Worm (Caenorhabditis elegans): ENCODE data around the gene str-9.

ce11 chrV:15741851-15742250, 16.7 kb upstream of the str-9 start, which contains the start of gene str-18:
- TF ChIP-seq unc-98 (GFP tag; IDR thresholded peaks at IDR 0.05), result no peak
- TF ChIP-seq ceh-82 (tag; optimal IDR thresholded peaks at IDR 0.05), result no peak
- no peak for TF ChIP-seq ama-1 (optimal IDR thresholded peaks at IDR 0.05)
- no peak for TF ChIP-seq ces-1 (GFP tag; optimal IDR thresholded peaks at IDR 0.05)
- TF ChIP-seq tbx-2 (tag; optimal IDR thresholded peaks at IDR 0.05), result no peak
- TF ChIP-seq skn-1 (tag; optimal IDR thresholded peaks at IDR 0.05), result no peak
- TF ChIP-seq sox-4 (tag; optimal IDR thresholded peaks at IDR 0.05), result no peak
- no peak for TF ChIP-seq grh-1 (GFP tag; IDR thresholded peaks at IDR 0.05)
- no peak for TF ChIP-seq nhr-28 (tag; optimal IDR thresholded peaks at IDR 0.05)
- TF ChIP-seq unc-86 (tag; optimal IDR thresholded peaks at IDR 0.05), result no peak
- TF ChIP-seq nhr-76 (tag; optimal IDR thresholded peaks at IDR 0.05), result no peak
- no peak for TF ChIP-seq unc-130 (tag; optimal IDR thresholded peaks at IDR 0.05)
- no peak for TF ChIP-seq unc-62 (GFP tag; optimal IDR thresholded peaks at IDR 0.05)

Measured in whole organism, L1 larva.